Fruit fly (Drosophila melanogaster): ENCODE measurements around the gene grk.
A peak's percentile ranks its signal among the peaks of the same experiment; 100 is the strongest.

The grk gene

dm6 chr2L:8382646-8383045 is 50.8 kb downstream of the grk start, which contains the start of the genes CG13392 and Rcd4 (continued):
- TF ChIP-seq CG9609 (GFP tag; optimal IDR thresholded peaks at IDR 0.05) (peak; percentile 74), CG3838 (GFP tag; optimal IDR thresholded peaks at IDR 0.05) (no peak), CG13123 (GFP tag; optimal IDR thresholded peaks at IDR 0.05) (no peak), BtbVII (GFP tag; optimal IDR thresholded peaks at IDR 0.05) (no peak), sens-2 (GFP tag; IDR thresholded peaks at IDR 0.05) (no peak), HLH54F (GFP tag; optimal IDR thresholded peaks at IDR 0.05) (peak; percentile 81), gsb (GFP tag; IDR thresholded peaks at IDR 0.05) (0 out of 2 replicates have a peak, but pooled peaks have one; percentile 13), h (optimal IDR thresholded peaks at IDR 0.05) (no peak), CG3407 (GFP tag; optimal IDR thresholded peaks at IDR 0.05) (no peak), scrt (GFP tag; optimal IDR thresholded peaks at IDR 0.05) (peak; percentile 41), CG17912 (GFP tag; optimal IDR thresholded peaks at IDR 0.05) (no peak), H15 (GFP tag; IDR thresholded peaks at IDR 0.05) (peak; percentile 56; the same call in 1 of the 3 replicates), Oaz (GFP tag; IDR thresholded peaks at IDR 0.05) (no peak), HLH3B (GFP tag; IDR thresholded peaks at IDR 0.05) (peak; percentile 48; the same call in 1 of the 2 replicates), CG2712 (tag; optimal IDR thresholded peaks at IDR 0.05) (peak; percentile 46), Hr78 (GFP tag; optimal IDR thresholded peaks at IDR 0.05) (no peak), E2f1 (GFP tag; IDR thresholded peaks at IDR 0.05) (peak; percentile 33; the same call in 1 of the 2 replicates), CG4617 (GFP tag; optimal IDR thresholded peaks at IDR 0.05; ENCODE audit: borderline replicate concordance) (peak; percentile 84), tna (GFP tag; IDR thresholded peaks at IDR 0.05; ENCODE audit: partially characterized antibody) (no peak), nau (GFP tag; optimal IDR thresholded peaks at IDR 0.05) (peak; percentile 32), CG10274 (GFP tag; optimal IDR thresholded peaks at IDR 0.05) (no peak), ci (GFP tag; IDR thresholded peaks at IDR 0.05) (peak; percentile 68; the same call in 2 of the 3 replicates), NK7.1 (GFP tag; optimal IDR thresholded peaks at IDR 0.05) (peak; percentile 23), CG15514 (GFP tag; optimal IDR thresholded peaks at IDR 0.05) (peak; percentile 90), CG14965 (GFP tag; optimal IDR thresholded peaks at IDR 0.05; ENCODE audit: borderline replicate concordance) (no peak), dmrt99B (tag; optimal IDR thresholded peaks at IDR 0.05) (peak; percentile 21), NC2β (GFP tag; optimal IDR thresholded peaks at IDR 0.05) (peak; percentile 64), Side (GFP tag; optimal IDR thresholded peaks at IDR 0.05) (peak; percentile 80), Atf3 (GFP tag; optimal IDR thresholded peaks at IDR 0.05) (peak; percentile 59), CG1792 (GFP tag; optimal IDR thresholded peaks at IDR 0.05) (peak; percentile 49), B-H2 (GFP tag; optimal IDR thresholded peaks at IDR 0.05) (peak; percentile 76), tgo (GFP tag; IDR thresholded peaks at IDR 0.05) (0 out of 3 replicates have a peak, but pooled peaks have one; percentile 20), tin (GFP tag; optimal IDR thresholded peaks at IDR 0.05) (peak; percentile 72), Mes4 (GFP tag; optimal IDR thresholded peaks at IDR 0.05) (no peak), Sox100B (GFP tag; optimal IDR thresholded peaks at IDR 0.05) (no peak), Drgx (GFP tag; IDR thresholded peaks at IDR 0.05) (peak; percentile 45; the same call in 1 of the 2 replicates), YL-1 (GFP tag; optimal IDR thresholded peaks at IDR 0.05) (peak; percentile 71), slou (GFP tag; optimal IDR thresholded peaks at IDR 0.05) (peak; percentile 10), HHEX (GFP tag; optimal IDR thresholded peaks at IDR 0.05) (peak; percentile 56), Opbp (GFP tag; IDR thresholded peaks at IDR 0.05; ENCODE audit: partially characterized antibody) (peak; percentile 77; the same call in 2 of the 3 replicates), CG18262 (tag; optimal IDR thresholded peaks at IDR 0.05) (peak; percentile 29), Dbx (GFP tag; IDR thresholded peaks at IDR 0.05) (peak; percentile 71), Ptx1 (GFP tag; IDR thresholded peaks at IDR 0.05) (peak; percentile 62), nmo (GFP tag; optimal IDR thresholded peaks at IDR 0.05) (peak; percentile 51), Mad (GFP tag; optimal IDR thresholded peaks at IDR 0.05) (peak; percentile 71), amos (GFP tag; IDR thresholded peaks at IDR 0.05; ENCODE audit: partially characterized antibody) (peak; percentile 67), slp2 (GFP tag; optimal IDR thresholded peaks at IDR 0.05) (peak; percentile 30), CG13624 (GFP tag; optimal IDR thresholded peaks at IDR 0.05) (peak; percentile 85), CG34376 (GFP tag; optimal IDR thresholded peaks at IDR 0.05) (peak; percentile 66), Dip3 (GFP tag; optimal IDR thresholded peaks at IDR 0.05) (peak; percentile 79), Dek (tag; optimal IDR thresholded peaks at IDR 0.05) (peak; percentile 32)

All from whole organism, embryonic.